Fruit fly (Drosophila melanogaster) whole organism, embryonic: ENCODE results near the gene Obp99b.

ENCODE experiments used
- Atf3 ChIP-seq: fragments of 200-800 bp; sonication (Bioruptor generic); optimal IDR thresholded peaks from 3 replicates; lab custom pipeline; 2016; ENCODE audit warnings: missing biosample characterization, missing genetic modification characterization
- B-H1 ChIP-seq: fragments of 200-800 bp; sonication (Bioruptor generic); IDR thresholded peaks from 3 replicates; pipeline ENCODE4 v1.3.6; 2022; ENCODE audit warnings: missing biosample characterization, missing genetic modification characterization
- CG12299 ChIP-seq: fragments of 200-800 bp; sonication (Bioruptor generic); optimal IDR thresholded peaks from 2 replicates; lab custom pipeline; 2018; ENCODE audit warnings: missing biosample characterization, mild to moderate bottlenecking, missing genetic modification characterization
- CG14014 ChIP-seq: fragments of 200-800 bp; sonication (Bioruptor generic); IDR thresholded peaks from 2 replicates; pipeline ENCODE4 v1.3.6; 2022; ENCODE audit warnings: missing biosample characterization, missing genetic modification characterization
- CG18476 ChIP-seq: fragments of 200-800 bp; sonication (Bioruptor generic); optimal IDR thresholded peaks from 2 replicates; lab custom pipeline; 2016; ENCODE audit warnings: missing biosample characterization, mild to moderate bottlenecking, missing genetic modification characterization
- CG31224 ChIP-seq: fragments of 200-800 bp; sonication (Bioruptor generic); IDR thresholded peaks from 2 replicates; pipeline ENCODE4 v1.3.6; 2022; ENCODE audit warnings: missing biosample characterization, missing genetic modification characterization
- CG33557 ChIP-seq: fragments of 200-800 bp; sonication (Bioruptor generic); optimal IDR thresholded peaks from 2 replicates; lab custom pipeline; 2019; ENCODE audit warnings: missing biosample characterization, mild to moderate bottlenecking, missing genetic modification characterization, moderate library complexity
- CG3407 ChIP-seq: fragments of 200-800 bp; sonication (Bioruptor generic); optimal IDR thresholded peaks from 2 replicates; lab custom pipeline; 2018; ENCODE audit warnings: missing biosample characterization, mild to moderate bottlenecking, missing genetic modification characterization
- CG34376 ChIP-seq: fragments of 200-800 bp; sonication (Bioruptor generic); optimal IDR thresholded peaks from 2 replicates; lab custom pipeline; 2018; ENCODE audit warnings: missing biosample characterization, mild to moderate bottlenecking, missing genetic modification characterization
- CG42726 ChIP-seq: fragments of 200-800 bp; sonication (Bioruptor generic); IDR thresholded peaks from 2 replicates; pipeline ENCODE4 v1.3.6; 2022; ENCODE audit warnings: missing biosample characterization, missing genetic modification characterization; ENCODE audit not compliant: partially characterized antibody
- CG4730 ChIP-seq: fragments of 200-800 bp; sonication (Bioruptor generic); IDR thresholded peaks from 2 replicates; pipeline ENCODE4 v1.3.6; 2022; ENCODE audit warnings: missing biosample characterization, missing genetic modification characterization
- CG6683 ChIP-seq: fragments of 200-800 bp; sonication (Bioruptor generic); optimal IDR thresholded peaks from 2 replicates; lab custom pipeline; 2017; ENCODE audit warnings: missing biosample characterization, mild to moderate bottlenecking, missing genetic modification characterization, missing genetic modification reagents
- CG9817 ChIP-seq: fragments of 200-800 bp; sonication (Bioruptor generic); optimal IDR thresholded peaks from 2 replicates; lab custom pipeline; 2018; ENCODE audit warnings: missing biosample characterization, mild to moderate bottlenecking, missing genetic modification characterization, moderate library complexity
- D19A ChIP-seq: fragments of 200-800 bp; optimal IDR thresholded peaks from 3 replicates; lab custom pipeline; 2019; ENCODE audit warnings: missing biosample characterization, mild to moderate bottlenecking, missing genetic modification characterization, moderate library complexity
- Eip74EF ChIP-seq, 2 experiments: fragments of 200-800 bp in 1 of 2; fragments of >200 bp in 1 of 2; sonication (Bioruptor generic) in 1 of 2; optimal IDR thresholded peaks; 2 replicates each; lab custom pipeline; 2017 to 2019; ENCODE audit warnings: missing biosample characterization in 2 of 2, missing genetic modification characterization in 2 of 2, mild to moderate bottlenecking in 1 of 2, moderate library complexity in 1 of 2
- Meics ChIP-seq: fragments of 200-800 bp; sonication (Bioruptor generic); optimal IDR thresholded peaks from 2 replicates; lab custom pipeline; 2017; ENCODE audit warnings: missing biosample characterization, mild to moderate bottlenecking, missing genetic modification characterization
- Nf-YC ChIP-seq: fragments of 200-800 bp; optimal IDR thresholded peaks from 3 replicates; lab custom pipeline; 2019; ENCODE audit warnings: missing biosample characterization, mild to moderate bottlenecking, missing genetic modification characterization, moderate library complexity
- Rx ChIP-seq: fragments of 200-800 bp; sonication (Bioruptor generic); IDR thresholded peaks from 2 replicates; pipeline ENCODE4 v1.3.6; 2022; ENCODE audit warnings: missing biosample characterization, missing genetic modification characterization
- chinmo ChIP-seq: fragments of 200-800 bp; sonication (Bioruptor generic); IDR thresholded peaks from 4 replicates; pipeline ENCODE4 v1.3.6; 2022; ENCODE audit warnings: missing biosample characterization, missing genetic modification characterization; ENCODE audit not compliant: partially characterized antibody
- chm ChIP-seq: fragments of 200-800 bp; sonication (Bioruptor generic); IDR thresholded peaks from 2 replicates; pipeline ENCODE4 v1.3.6; 2022; ENCODE audit warnings: missing biosample characterization, missing genetic modification characterization
- ci ChIP-seq: fragments of 200-800 bp; sonication (Bioruptor generic); IDR thresholded peaks from 3 replicates; pipeline ENCODE4 v1.3.6; 2022; ENCODE audit warnings: missing biosample characterization, missing genetic modification characterization
- corto ChIP-seq: fragments of 200-800 bp; sonication (Bioruptor generic); optimal IDR thresholded peaks from 2 replicates; lab custom pipeline; 2016; ENCODE audit warnings: missing biosample characterization, mild to moderate bottlenecking, missing genetic modification characterization, moderate library complexity
- crol ChIP-seq: fragments of 200-800 bp; sonication (Bioruptor generic); IDR thresholded peaks from 2 replicates; pipeline ENCODE4 v1.3.6; 2022; ENCODE audit warnings: missing biosample characterization, missing genetic modification characterization
- dimm ChIP-seq: fragments of 200-800 bp; sonication (Bioruptor generic); IDR thresholded peaks from 2 replicates; pipeline ENCODE4 v1.3.6; 2022; ENCODE audit warnings: missing biosample characterization, missing genetic modification characterization
- disco-r ChIP-seq: fragments of 200-800 bp; sonication (Bioruptor generic); optimal IDR thresholded peaks from 2 replicates; lab custom pipeline; 2016; ENCODE audit warnings: missing biosample characterization, missing genetic modification characterization
- dmrt99B ChIP-seq: fragments of 200-800 bp; sonication (Bioruptor generic); optimal IDR thresholded peaks from 2 replicates; lab custom pipeline; 2018; ENCODE audit warnings: missing biosample characterization, mild to moderate bottlenecking, missing genetic modification characterization, moderate library complexity
- dysf ChIP-seq: fragments of 200-800 bp; sonication (Bioruptor generic); IDR thresholded peaks from 3 replicates; pipeline ENCODE4 v1.3.6; 2022; ENCODE audit warnings: missing biosample characterization, missing genetic modification characterization
- eyg ChIP-seq: fragments of 200-800 bp; sonication (Bioruptor generic); optimal IDR thresholded peaks from 3 replicates; lab custom pipeline; 2016; ENCODE audit warnings: missing biosample characterization, missing genetic modification characterization
- fru ChIP-seq: fragments of >200 bp; optimal IDR thresholded peaks from 2 replicates; lab custom pipeline; 2017
- gce ChIP-seq: fragments of 200-800 bp; sonication (Bioruptor generic); IDR thresholded peaks from 3 replicates; pipeline ENCODE4 v1.3.6; 2022; ENCODE audit warnings: missing biosample characterization, missing genetic modification characterization
- her ChIP-seq: fragments of 200-800 bp; sonication (Bioruptor generic); optimal IDR thresholded peaks from 2 replicates; lab custom pipeline; 2016; ENCODE audit warnings: missing biosample characterization, missing genetic modification characterization
- knrl ChIP-seq: fragments of 200-800 bp; sonication (Bioruptor generic); IDR thresholded peaks from 3 replicates; pipeline ENCODE4 v1.3.6; 2022; ENCODE audit warnings: missing biosample characterization, missing genetic modification characterization; ENCODE audit not compliant: partially characterized antibody
- mam ChIP-seq: fragments of 200-800 bp; sonication (Bioruptor generic); optimal IDR thresholded peaks from 3 replicates; lab custom pipeline; 2016; ENCODE audit warnings: missing biosample characterization, missing genetic modification characterization
- otp ChIP-seq: fragments of 200-800 bp; sonication (Bioruptor generic); IDR thresholded peaks from 3 replicates; pipeline ENCODE4, ENCODE4 v1.3.6; 2022; ENCODE audit warnings: missing biosample characterization, missing genetic modification characterization
- p53 ChIP-seq: fragments of 200-800 bp; sonication (Bioruptor generic); optimal IDR thresholded peaks from 2 replicates; lab custom pipeline; 2016; ENCODE audit warnings: missing biosample characterization, missing genetic modification characterization
- peb ChIP-seq: fragments of 200-800 bp; sonication (Bioruptor generic); IDR thresholded peaks from 2 replicates; pipeline ENCODE4 v1.3.6; 2022; ENCODE audit warnings: missing biosample characterization, missing genetic modification characterization
- pho ChIP-seq: fragments of 200-800 bp; sonication (Bioruptor generic); optimal IDR thresholded peaks from 2 replicates; lab custom pipeline; 2016; ENCODE audit warnings: missing biosample characterization, missing genetic modification characterization
- phol ChIP-seq: fragments of 200-800 bp; sonication (Bioruptor generic); optimal IDR thresholded peaks from 3 replicates; lab custom pipeline; 2018; ENCODE audit warnings: missing biosample characterization, mild to moderate bottlenecking, missing genetic modification characterization, moderate library complexity
- pzg ChIP-seq: fragments of 200-800 bp; sonication (Bioruptor generic); optimal IDR thresholded peaks from 3 replicates; lab custom pipeline; 2018; ENCODE audit warnings: missing biosample characterization, mild to moderate bottlenecking, missing genetic modification characterization, moderate library complexity
- sd ChIP-seq: fragments of 200-800 bp; sonication (Bioruptor generic); optimal IDR thresholded peaks from 3 replicates; lab custom pipeline; 2018; ENCODE audit warnings: missing biosample characterization, mild to moderate bottlenecking, missing genetic modification characterization, moderate library complexity
- sens ChIP-seq: fragments of 200-800 bp; sonication (Bioruptor generic); peaks from one replicate; lab custom pipeline; 2016; ENCODE audit warnings: missing biosample characterization, missing genetic modification characterization
- sqz ChIP-seq: fragments of 200-800 bp; sonication (Bioruptor generic); optimal IDR thresholded peaks from 3 replicates; lab custom pipeline; 2018; ENCODE audit warnings: missing biosample characterization, mild to moderate bottlenecking, missing genetic modification characterization
- sug ChIP-seq: fragments of 200-800 bp; optimal IDR thresholded peaks from 2 replicates; lab custom pipeline; 2019; ENCODE audit warnings: missing biosample characterization, mild to moderate bottlenecking, missing genetic modification characterization, moderate library complexity
- vnd ChIP-seq: fragments of 200-800 bp; sonication (Bioruptor generic); IDR thresholded peaks from 3 replicates; pipeline ENCODE4 v1.3.6; 2022; ENCODE audit warnings: missing biosample characterization, missing genetic modification characterization; ENCODE audit not compliant: partially characterized antibody

Obp99b gene

dm6 chr3R:29689833-29690538 lies 26.7 kb downstream of the Obp99b start (continued):
- TF ChIP-seq crol (peak; percentile 96), CG31224 (GFP tag; lab: Robert Waterston, UW) (no peak), CG33557 (no peak), eyg (GFP tag; lab: Kevin White, UChicago) (no peak), Meics (GFP tag; lab: Kevin White, UChicago) (no peak), Atf3 (GFP tag; lab: Kevin White, UChicago) (no peak), CG9817 (no peak), CG18476 (GFP tag; lab: Kevin White, UChicago) (no peak), sens (GFP tag; lab: Kevin White, UChicago) (peak; percentile 79), CG6683 (GFP tag; lab: Kevin White, UChicago) (no peak), Nf-YC (tag; lab: Kevin White, UChicago) (peak; percentile 71), Rx (GFP tag; lab: Robert Waterston, UW) (no peak), mam (GFP tag; lab: Kevin White, UChicago) (no peak), chm (GFP tag; lab: Robert Waterston, UW) (0 out of 2 replicates have a peak, but pooled peaks have one; percentile 19), B-H1 (no peak), p53 (no peak), vnd (no peak), CG12299 (tag; lab: Kevin White, UChicago) (no peak), fru (no peak), phol (tag; lab: Kevin White, UChicago) (peak; percentile 17), ci (GFP tag; lab: Robert Waterston, UW) (peak; percentile 17; the same call in 1 of the 3 replicates), CG3407 (GFP tag; lab: Kevin White, UChicago) (no peak), sd (tag; lab: Kevin White, UChicago) (no peak), disco-r (GFP tag; lab: Kevin White, UChicago) (no peak), pho (no peak), CG42726 (GFP tag; lab: Robert Waterston, UW) (no peak), CG4730 (GFP tag; lab: Robert Waterston, UW) (no peak), dimm (no peak), sqz (GFP tag; lab: Kevin White, UChicago) (no peak), her (no peak), corto (no peak), otp (GFP tag; lab: Robert Waterston, UW) (no peak), knrl (GFP tag; lab: Robert Waterston, UW) (no peak), D19A (tag; lab: Kevin White, UChicago) (peak; percentile 93)
- TF ChIP-seq, all 482 proteins: peak for 14

dm6 chr3R:29689211-29689610 lies 27.5 kb downstream of the Obp99b start, which contains the start of gene Obp99c:
TSS of gene Obp99c (minus strand) at chr3R:29689311.
- TF ChIP-seq dmrt99B (peak; percentile 19), gce (no peak)
- TF ChIP-seq, all 482 proteins: peak for 1

DNA sequence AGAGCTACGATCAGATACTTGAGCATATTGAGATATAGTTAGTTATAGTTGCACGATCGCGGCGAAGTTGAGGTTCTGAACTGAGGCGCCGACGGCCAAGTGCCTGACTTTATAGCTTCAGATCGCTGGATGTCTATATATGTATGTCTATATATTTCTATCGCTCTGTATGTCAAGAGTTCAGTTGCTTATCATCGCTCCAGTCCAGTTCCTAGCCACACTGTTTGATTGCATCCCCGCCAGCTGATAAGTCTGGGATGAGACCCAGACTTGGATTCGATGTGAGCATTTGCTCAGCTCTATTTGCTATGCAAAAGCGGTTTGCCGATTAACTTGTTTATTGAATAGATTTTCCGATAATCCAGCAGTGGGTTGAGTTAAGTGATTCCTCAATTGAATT lies 30.0 kb downstream of the Obp99b start:
- TF ChIP-seq CG33557: no peak
- 0 out of 4 replicates have a peak, but pooled peaks have one; percentile 60 for TF ChIP-seq chinmo (GFP tag; lab: Robert Waterston, UW)
- TF ChIP-seq dysf: 0 out of 3 replicates have a peak, but pooled peaks have one; percentile 7
- TF ChIP-seq CG34376 (GFP tag; lab: Kevin White, UChicago): peak; percentile 59
- no peak for TF ChIP-seq pzg (GFP tag; lab: Kevin White, UChicago)
- TF ChIP-seq CG14014: no peak
- no peak for TF ChIP-seq peb
- TF ChIP-seq sug (tag; lab: Kevin White, UChicago): peak; percentile 20
- TF ChIP-seq Eip74EF (GFP tag; optimal IDR thresholded peaks at IDR 0.05; lab: Kevin White, UChicago): peak in 1 of 2 experiments; percentile 6
